Worm (Caenorhabditis elegans): ENCODE results near the gene cdh-12.

cdh-12 gene

ce11 chrIII:1122239-1122638 is 29.6 kb upstream of the cdh-12 start (continued):
- peak; percentile 45 for TF ChIP-seq ceh-48 (tag; optimal IDR thresholded peaks at IDR 0.05)
- no peak for TF ChIP-seq nhr-11 (tag; optimal IDR thresholded peaks at IDR 0.05)
- peak; percentile 5 for TF ChIP-seq tbx-2 (tag; optimal IDR thresholded peaks at IDR 0.05)
- peak; percentile 1 for TF ChIP-seq nfya-1 (tag; optimal IDR thresholded peaks at IDR 0.05)
- TF ChIP-seq dve-1 (tag; optimal IDR thresholded peaks at IDR 0.05), result no peak
- TF ChIP-seq unc-42 (tag; optimal IDR thresholded peaks at IDR 0.05), result no peak
- TF ChIP-seq hlh-15 (tag; optimal IDR thresholded peaks at IDR 0.05), result peak; percentile 6
- TF ChIP-seq ttx-3 (tag; optimal IDR thresholded peaks at IDR 0.05), result peak; percentile 34
- peak; percentile 54 for TF ChIP-seq T23F11.4 (GFP tag; optimal IDR thresholded peaks at IDR 0.05)
- peak; percentile 60 for TF ChIP-seq ref-2 (tag; optimal IDR thresholded peaks at IDR 0.05)
- TF ChIP-seq npax-4 (tag; optimal IDR thresholded peaks at IDR 0.05), result peak; percentile 46
- no peak for TF ChIP-seq ceh-24 (tag; optimal IDR thresholded peaks at IDR 0.05)
- peak; percentile 34 for TF ChIP-seq F13H6.1 (tag; optimal IDR thresholded peaks at IDR 0.05)
- TF ChIP-seq ceh-18 (tag; optimal IDR thresholded peaks at IDR 0.05), result peak; percentile 15
- TF ChIP-seq zip-5 (tag; optimal IDR thresholded peaks at IDR 0.05), result peak; percentile 33
- TF ChIP-seq hlh-30 (tag; optimal IDR thresholded peaks at IDR 0.05; ENCODE audit: insufficient read depth), result no peak
- no peak for TF ChIP-seq fkh-6 (tag; optimal IDR thresholded peaks at IDR 0.05)
- TF ChIP-seq ceh-22 (tag; optimal IDR thresholded peaks at IDR 0.05), result no peak
- no peak for TF ChIP-seq elt-4 (tag; optimal IDR thresholded peaks at IDR 0.05)
- peak; percentile 73 for TF ChIP-seq che-1 (tag; optimal IDR thresholded peaks at IDR 0.05)
- no peak for TF ChIP-seq odd-2 (tag; optimal IDR thresholded peaks at IDR 0.05)
- no peak for TF ChIP-seq pax-1 (tag; optimal IDR thresholded peaks at IDR 0.05)
- no peak for TF ChIP-seq hlh-8 (tag; optimal IDR thresholded peaks at IDR 0.05)
- TF ChIP-seq syd-9 (tag; optimal IDR thresholded peaks at IDR 0.05), result no peak
- no peak for TF ChIP-seq pros-1 (tag; optimal IDR thresholded peaks at IDR 0.05)
- TF ChIP-seq C08G9.2 (tag; optimal IDR thresholded peaks at IDR 0.05), result no peak
- no peak for TF ChIP-seq ceh-30 (tag; optimal IDR thresholded peaks at IDR 0.05)
- peak; percentile 32 for TF ChIP-seq sdc-2 (tag; optimal IDR thresholded peaks at IDR 0.05)
- TF ChIP-seq ceh-2 (tag; optimal IDR thresholded peaks at IDR 0.05), result peak; percentile 48
- peak; percentile 31 for TF ChIP-seq ceh-9 (tag; optimal IDR thresholded peaks at IDR 0.05)
- TF ChIP-seq ztf-16 (tag; optimal IDR thresholded peaks at IDR 0.05), result peak; percentile 57
- no peak for TF ChIP-seq ceh-45 (GFP tag; IDR thresholded peaks at IDR 0.05)
- peak; percentile 64 for TF ChIP-seq sox-4 (tag; optimal IDR thresholded peaks at IDR 0.05)

- TF ChIP-seq pros-1 (tag; optimal IDR thresholded peaks at IDR 0.05) (no peak), ceh-48 (tag; optimal IDR thresholded peaks at IDR 0.05) (peak; percentile 9)
Measured at ce11 chrIII:1125494-1125893, 26.4 kb upstream of the cdh-12 start.

ce11 chrIII:1131532-1131931 is 20.3 kb upstream of the cdh-12 start:
- TF ChIP-seq unc-42 (tag; optimal IDR thresholded peaks at IDR 0.05) (peak; percentile 95), mec-3 (tag; optimal IDR thresholded peaks at IDR 0.05; ENCODE audit: borderline replicate concordance) (no peak)

- TF ChIP-seq C08G9.2 (tag; optimal IDR thresholded peaks at IDR 0.05), result no peak
Measured at ce11 chrIII:1135925-1136324, 15.9 kb upstream of the cdh-12 start, which contains the start of gene lgc-46. TSS of gene lgc-46 (minus strand) at chrIII:1136025.

- peak; percentile 39 for TF ChIP-seq ceh-31 (tag; optimal IDR thresholded peaks at IDR 0.05)
- no peak for TF ChIP-seq ceh-24 (tag; optimal IDR thresholded peaks at IDR 0.05)
- TF ChIP-seq unc-42 (tag; optimal IDR thresholded peaks at IDR 0.05), result peak; percentile 25
Measured at ce11 chrIII:1136827-1137378, 14.9 kb upstream of the cdh-12 start.

All from whole organism, late embryonic.